Worm (Caenorhabditis elegans): Measurements from ENCODE around the gene F32A5.8.
A peak's percentile ranks its signal among the peaks of the same experiment; 100 is the strongest.

DNA sequence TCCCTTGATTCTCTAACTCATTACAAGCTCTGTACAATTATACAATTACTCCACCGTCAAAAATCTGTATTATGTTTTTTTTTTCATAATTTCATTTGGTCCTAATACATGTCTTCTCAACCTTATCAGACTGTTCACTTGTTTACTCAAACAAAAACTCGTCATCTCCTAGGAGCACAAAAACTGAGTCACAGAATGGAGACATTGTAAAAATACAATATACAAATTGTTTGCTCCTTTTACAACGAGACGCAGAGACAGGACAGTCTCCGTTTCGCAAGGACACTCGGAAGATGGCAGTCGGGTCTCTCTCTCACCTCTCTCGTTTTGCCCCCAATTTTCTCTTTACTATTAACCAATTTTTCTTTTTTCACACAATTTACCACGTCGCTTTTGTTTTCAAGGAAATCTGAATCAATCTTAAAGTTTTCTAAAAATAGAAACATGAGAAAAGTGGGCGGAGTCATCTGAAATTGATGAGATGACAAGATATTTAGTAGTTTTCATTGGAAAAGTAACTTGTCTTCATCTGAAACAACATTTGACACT lies at the start of gene F32A5.8:
- TF ChIP-seq lin-39 (tag; optimal IDR thresholded peaks at IDR 0.05) (no peak), fos-1 (tag; optimal IDR thresholded peaks at IDR 0.05) (no peak), nhr-11 (tag; optimal IDR thresholded peaks at IDR 0.05) (no peak), ceh-62 (tag; optimal IDR thresholded peaks at IDR 0.05) (no peak), unc-39 (tag; optimal IDR thresholded peaks at IDR 0.05) (no peak), hmg-1.1 (GFP tag; IDR thresholded peaks at IDR 0.05) (no peak), pha-4 (GFP tag; IDR thresholded peaks at IDR 0.05) (no peak), pha-4 (tag; optimal IDR thresholded peaks at IDR 0.05) (peak; percentile 81), nhr-102 (tag; optimal IDR thresholded peaks at IDR 0.05) (peak; percentile 51), unc-62 (GFP tag; optimal IDR thresholded peaks at IDR 0.05 in 1 of 2) (no peak), unc-62 (tag; optimal IDR thresholded peaks at IDR 0.05) (no peak), daf-19 (GFP tag; conservative IDR thresholded peaks at IDR 0.05) (no peak)

Data from whole organism, L4 larva.